ENCODE assay signal across 6 worm cellular contexts in the genomic region with DNA sequence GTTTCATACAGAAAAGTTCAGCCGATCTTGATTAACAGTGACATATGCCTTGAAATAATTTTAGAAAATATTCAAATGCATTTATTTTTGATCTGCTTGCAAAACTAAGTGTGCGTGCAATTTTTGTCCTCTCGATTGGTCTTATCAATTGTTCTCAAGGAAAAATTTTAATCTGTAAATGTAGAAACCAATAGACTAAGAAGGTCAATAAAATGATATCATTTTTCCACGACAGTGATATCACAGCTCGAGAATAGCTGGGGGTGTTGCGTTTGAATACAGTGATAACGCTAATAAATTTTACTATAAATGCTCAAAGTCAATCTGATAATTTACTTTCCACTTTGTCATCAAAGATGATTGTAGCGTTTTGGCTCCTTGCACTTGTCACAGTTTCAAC.
A peak's percentile ranks its signal among the peaks of the same experiment; 100 is the strongest.
TF ChIP-seq lines count a peak whose summit lies in the region.

A gene (plus strand): TSS at position 335 of the 400 bp plus-strand sequence.

TF ChIP-seq in whole organism, L1 larva, 84 proteins besides CTCF, POLR2A, EP300 and RAD21:
- TF ChIP-seq lir-3 (tag; optimal IDR thresholded peaks at IDR 0.05; lab: Kevin White, UChicago; ENCODE audit: poor library complexity) (no peak), ceh-63 (GFP tag; optimal IDR thresholded peaks at IDR 0.05; lab: Kevin White, UChicago) (no peak), nhr-85 (tag; lab: Kevin White, UChicago) (peak; percentile 44), lin-35 (GFP tag; optimal IDR thresholded peaks at IDR 0.05; lab: Kevin White, UChicago) (no peak), blmp-1 (tag; optimal IDR thresholded peaks at IDR 0.05; lab: Kevin White, UChicago) (no peak), lsy-2 (tag; optimal IDR thresholded peaks at IDR 0.05; lab: Kevin White, UChicago) (no peak), efl-1 (optimal IDR thresholded peaks at IDR 0.05; lab: Kevin White, UChicago) (no peak), efl-1 (GFP tag; optimal IDR thresholded peaks at IDR 0.05 in 1 of 2; lab: Kevin White, UChicago) (peak in 1 of 2 experiments; percentile 61), elt-2 (tag; optimal IDR thresholded peaks at IDR 0.05; lab: Kevin White, UChicago) (peak; percentile 72)

TF ChIP-seq in whole organism, L2 larva, 48 proteins besides CTCF, POLR2A, EP300 and RAD21:
- peak; percentile 48 for TF ChIP-seq sma-9 (GFP tag; optimal IDR thresholded peaks at IDR 0.05; lab: Kevin White, UChicago)
- no peak for TF ChIP-seq sma-9 (tag; optimal IDR thresholded peaks at IDR 0.05; lab: Kevin White, UChicago)
- no peak for TF ChIP-seq zag-1 (tag; optimal IDR thresholded peaks at IDR 0.05; lab: Kevin White, UChicago)
- TF ChIP-seq fos-1 (tag; optimal IDR thresholded peaks at IDR 0.05; lab: Kevin White, UChicago) = peak; percentile 73
- no peak for TF ChIP-seq lin-11 (tag; optimal IDR thresholded peaks at IDR 0.05; lab: Kevin White, UChicago)

TF ChIP-seq in whole organism, L3 larva, 47 proteins besides CTCF, POLR2A, EP300 and RAD21:
- TF ChIP-seq elt-2 (tag; optimal IDR thresholded peaks at IDR 0.05; lab: Kevin White, UChicago) (peak; percentile 86), lin-15B (tag; optimal IDR thresholded peaks at IDR 0.05; lab: Kevin White, UChicago) (no peak), sea-2 (GFP tag; optimal IDR thresholded peaks at IDR 0.05; lab: Kevin White, UChicago) (no peak), pqm-1 (tag; optimal IDR thresholded peaks at IDR 0.05; lab: Kevin White, UChicago) (peak; percentile 55)

TF ChIP-seq in whole organism, L4 larva, 104 proteins besides CTCF, POLR2A, EP300 and RAD21 (continues in another document):
- TF ChIP-seq zag-1 (tag; optimal IDR thresholded peaks at IDR 0.05; lab: Kevin White, UChicago) (no peak), lsy-2 (tag; optimal IDR thresholded peaks at IDR 0.05; lab: Kevin White, UChicago) (no peak), zip-2 (tag; optimal IDR thresholded peaks at IDR 0.05; lab: Kevin White, UChicago) (no peak), nhr-237 (tag; optimal IDR thresholded peaks at IDR 0.05; lab: Kevin White, UChicago) (no peak), fkh-10 (GFP tag; optimal IDR thresholded peaks at IDR 0.05; lab: Kevin White, UChicago) (no peak), snpc-1.2 (GFP tag; IDR thresholded peaks at IDR 0.05; lab: Robert Waterston, UW) (no peak), dve-1 (tag; optimal IDR thresholded peaks at IDR 0.05; lab: Kevin White, UChicago; ENCODE audit: insufficient read depth) (peak; percentile 74), daf-16 (GFP tag; optimal IDR thresholded peaks at IDR 0.05; lab: Kevin White, UChicago) (no peak), daf-16 (tag; optimal IDR thresholded peaks at IDR 0.05; lab: Kevin White, UChicago) (peak; percentile 84), pqm-1 (tag; optimal IDR thresholded peaks at IDR 0.05; lab: Kevin White, UChicago) (peak; percentile 55), zfp-3 (GFP tag; conservative IDR thresholded peaks at IDR 0.05; lab: Robert Waterston, UW) (no peak), set-16 (GFP tag; IDR thresholded peaks at IDR 0.05; lab: Robert Waterston, UW) (no peak), ces-1 (GFP tag; optimal IDR thresholded peaks at IDR 0.05; lab: Kevin White, UChicago) (no peak), rbr-2 (tag; optimal IDR thresholded peaks at IDR 0.05; lab: Kevin White, UChicago) (no peak), unc-62 (GFP tag; optimal IDR thresholded peaks at IDR 0.05 in 1 of 2; lab: Kevin White, UChicago) (no peak), unc-62 (tag; optimal IDR thresholded peaks at IDR 0.05; lab: Kevin White, UChicago) (no peak), daf-8 (GFP tag; IDR thresholded peaks at IDR 0.05; lab: Robert Waterston, UW) (no peak), jun-1 (tag; optimal IDR thresholded peaks at IDR 0.05; lab: Kevin White, UChicago) (no peak), zip-11 (GFP tag; IDR thresholded peaks at IDR 0.05; lab: Robert Waterston, UW) (no peak), nhr-28 (tag; optimal IDR thresholded peaks at IDR 0.05; lab: Kevin White, UChicago) (peak; percentile 4), F10B5.3 (tag; optimal IDR thresholded peaks at IDR 0.05; lab: Kevin White, UChicago) (no peak), madf-5 (GFP tag; IDR thresholded peaks at IDR 0.05; lab: Robert Waterston, UW) (no peak), lin-29 (GFP tag; IDR thresholded peaks at IDR 0.05; lab: Robert Waterston, UW) (no peak), F37D6.2 (tag; optimal IDR thresholded peaks at IDR 0.05; lab: Kevin White, UChicago) (no peak), nhr-42 (GFP tag; IDR thresholded peaks at IDR 0.05; lab: Robert Waterston, UW) (no peak)

TF ChIP-seq in whole organism, late embryonic, 69 proteins besides CTCF, POLR2A, EP300 and RAD21:
- TF ChIP-seq elt-2 (tag; optimal IDR thresholded peaks at IDR 0.05; lab: Kevin White, UChicago) (peak; percentile 76), pqm-1 (tag; optimal IDR thresholded peaks at IDR 0.05; lab: Kevin White, UChicago) (no peak)

TF ChIP-seq in whole organism, young adult, 124 proteins besides CTCF, POLR2A, EP300 and RAD21:
- TF ChIP-seq nhr-27 (tag; optimal IDR thresholded peaks at IDR 0.05; lab: Kevin White, UChicago) (no peak), ceh-79 (tag; optimal IDR thresholded peaks at IDR 0.05; lab: Kevin White, UChicago) (no peak), nhr-80 (tag; optimal IDR thresholded peaks at IDR 0.05; lab: Kevin White, UChicago) (peak; percentile 37), F39B2.1 (GFP tag; IDR thresholded peaks at IDR 0.05; lab: Robert Waterston, UW) (no peak), repo-1 (tag; optimal IDR thresholded peaks at IDR 0.05; lab: Kevin White, UChicago) (no peak)
